Worm (Caenorhabditis elegans) whole organism, L4 larva: Measurements from ENCODE around the gene srg-64.
A peak's percentile ranks its signal among the peaks of the same experiment; 100 is the strongest.

Source experiments
- R02D3.7 ChIP-seq: fragments of 150-350 bp; sonication (generic microtip); optimal IDR thresholded peaks from 3 replicates; lab custom pipeline; 2014; ENCODE audit warnings: missing biosample characterization, missing genetic modification characterization
- T26A8.4 ChIP-seq: fragments of 200-800 bp; sonication (Bioruptor generic); IDR thresholded peaks from 2 replicates; pipeline ENCODE4 v1.3.6; 2022; ENCODE audit warnings: missing genetic modification characterization, missing compliant biosample characterization
- Y105C5A.15 ChIP-seq: fragments of 200-800 bp; sonication (Bioruptor generic); IDR thresholded peaks from 2 replicates; pipeline ENCODE4 v1.3.6; 2022; ENCODE audit warnings: missing genetic modification characterization, missing compliant biosample characterization
- Y48G9A.11 ChIP-seq: fragments of 200-800 bp; sonication (Bioruptor generic); IDR thresholded peaks from 2 replicates; pipeline ENCODE4 v1.3.6; 2022; ENCODE audit warnings: missing genetic modification reagents, missing genetic modification characterization, missing compliant biosample characterization
- aha-1 ChIP-seq: fragments of 150-350 bp; peaks from one replicate; lab custom pipeline; 2014; ENCODE audit warnings: missing biosample characterization, missing genetic modification characterization
- attf-4 ChIP-seq: sonication (generic microtip); optimal IDR thresholded peaks from 3 replicates; lab custom pipeline; 2017; ENCODE audit warnings: missing biosample characterization, missing genetic modification characterization
- ceh-20 ChIP-seq: fragments of 200-800 bp; sonication (Bioruptor generic); IDR thresholded peaks from 2 replicates; pipeline ENCODE4 v1.3.6; 2022; ENCODE audit warnings: missing genetic modification reagents, missing genetic modification characterization, missing compliant biosample characterization
- ceh-44 ChIP-seq: fragments of 200-800 bp; sonication (Bioruptor generic); IDR thresholded peaks from 2 replicates; pipeline ENCODE4 v1.3.6; 2022; ENCODE audit warnings: missing genetic modification reagents, missing genetic modification characterization, missing compliant biosample characterization
- ceh-82 ChIP-seq: sonication (generic microtip); optimal IDR thresholded peaks from 2 replicates; lab custom pipeline; 2017; ENCODE audit warnings: missing biosample characterization, missing genetic modification characterization
- cey-2 ChIP-seq: sonication (generic microtip); optimal IDR thresholded peaks from 3 replicates; lab custom pipeline; 2017; ENCODE audit warnings: missing genetic modification characterization, mild to moderate bottlenecking, missing compliant biosample characterization, antibody characterized with exemption, borderline replicate concordance; ENCODE audit not compliant: insufficient read depth
- ctbp-1 ChIP-seq: fragments of 200-800 bp; sonication (Bioruptor generic); IDR thresholded peaks from 2 replicates; pipeline ENCODE4 v1.3.6; 2022; ENCODE audit warnings: missing genetic modification reagents, missing genetic modification characterization, missing compliant biosample characterization
- daf-19 ChIP-seq: fragments of 200-800 bp; sonication (Bioruptor generic); conservative IDR thresholded peaks from 2 replicates; pipeline ENCODE4 v1.3.6; 2022; ENCODE audit warnings: missing genetic modification characterization, missing compliant biosample characterization
- daf-8 ChIP-seq: fragments of 200-800 bp; sonication (Bioruptor generic); IDR thresholded peaks from 2 replicates; pipeline ENCODE4 v1.3.6; 2022; ENCODE audit warnings: missing genetic modification characterization, missing compliant biosample characterization
- dpl-1 ChIP-seq: fragments of 150-350 bp; optimal IDR thresholded peaks from 2 replicates; lab custom pipeline; 2014; ENCODE audit warnings: missing biosample characterization, missing genetic modification reagents, missing genetic modification characterization
- dve-1 ChIP-seq: sonication (generic microtip); optimal IDR thresholded peaks from 2 replicates; lab custom pipeline; 2017; ENCODE audit warnings: antibody characterized with exemption, mild to moderate bottlenecking, missing genetic modification characterization, missing compliant biosample characterization; ENCODE audit not compliant: insufficient read depth
- gei-8 ChIP-seq: fragments of 200-800 bp; sonication (Bioruptor generic); optimal IDR thresholded peaks from 2 replicates; lab custom pipeline; 2018; ENCODE audit warnings: mild to moderate bottlenecking, missing genetic modification characterization, missing compliant biosample characterization
- hlh-11 ChIP-seq: fragments of 200-800 bp; sonication (Bioruptor generic); optimal IDR thresholded peaks from 2 replicates; lab custom pipeline; 2018; ENCODE audit warnings: mild to moderate bottlenecking, missing genetic modification characterization, missing compliant biosample characterization
- jun-1 ChIP-seq: fragments of 150-350 bp; optimal IDR thresholded peaks from 2 replicates; lab custom pipeline; 2014; ENCODE audit warnings: missing biosample characterization, missing genetic modification reagents, missing genetic modification characterization
- lin-1 ChIP-seq: fragments of 200-800 bp; sonication (Bioruptor generic); IDR thresholded peaks from 2 replicates; pipeline ENCODE4 v1.3.6; 2022; ENCODE audit warnings: missing genetic modification reagents, missing genetic modification characterization, missing compliant biosample characterization
- lin-29 ChIP-seq: fragments of 200-800 bp; sonication (Bioruptor generic); IDR thresholded peaks from 2 replicates; pipeline ENCODE4 v1.3.6; 2022; ENCODE audit warnings: missing genetic modification reagents, missing genetic modification characterization, missing compliant biosample characterization
- lsy-2 ChIP-seq, 2 experiments: fragments of 150-350 bp in 1 of 2; sonication (generic microtip) in 1 of 2; optimal IDR thresholded peaks; 2 replicates each; lab custom pipeline; 2014 to 2017; ENCODE audit warnings: missing biosample characterization in 2 of 2, missing genetic modification characterization in 2 of 2
- madf-5 ChIP-seq, 2 experiments: fragments of 200-800 bp; sonication (Bioruptor generic); IDR thresholded peaks; 2 replicates each; pipeline ENCODE4 v1.3.6; 2022; ENCODE audit warnings: missing compliant biosample characterization in 2 of 2, missing genetic modification characterization in 2 of 2
- madf-9 ChIP-seq: fragments of 200-800 bp; sonication (Bioruptor generic); conservative IDR thresholded peaks from 2 replicates; pipeline ENCODE4 v1.3.6; 2022; ENCODE audit warnings: missing genetic modification reagents, missing genetic modification characterization, missing compliant biosample characterization
- mep-1 ChIP-seq: fragments of 150-350 bp; sonication (generic microtip); optimal IDR thresholded peaks from 3 replicates; lab custom pipeline; 2014; ENCODE audit warnings: missing biosample characterization, missing genetic modification characterization
- mxl-2 ChIP-seq: fragments of 200-800 bp; sonication (Bioruptor generic); conservative IDR thresholded peaks from 2 replicates; pipeline ENCODE4 v1.3.6; 2022; ENCODE audit warnings: missing genetic modification reagents, missing genetic modification characterization, missing compliant biosample characterization
- mxl-3 ChIP-seq: fragments of 200-800 bp; sonication (Bioruptor generic); optimal IDR thresholded peaks from 2 replicates; lab custom pipeline; 2018; ENCODE audit warnings: mild to moderate bottlenecking, missing genetic modification characterization, missing compliant biosample characterization
- nhr-102 ChIP-seq: sonication (generic microtip); optimal IDR thresholded peaks from 2 replicates; lab custom pipeline; 2016; ENCODE audit warnings: mild to moderate bottlenecking, missing genetic modification characterization, moderate library complexity, missing compliant biosample characterization
- nhr-11 ChIP-seq: fragments of 150-350 bp; optimal IDR thresholded peaks from 2 replicates; lab custom pipeline; 2014; ENCODE audit warnings: missing biosample characterization, missing genetic modification characterization
- nhr-28 ChIP-seq: fragments of 150-350 bp; optimal IDR thresholded peaks from 2 replicates; lab custom pipeline; 2014; ENCODE audit warnings: missing biosample characterization, missing genetic modification characterization
- nhr-41 ChIP-seq: fragments of 200-800 bp; sonication (Bioruptor generic); IDR thresholded peaks from 2 replicates; pipeline ENCODE4 v1.3.6; 2022; ENCODE audit warnings: missing genetic modification reagents, missing genetic modification characterization, missing compliant biosample characterization
- nhr-42 ChIP-seq: fragments of 200-800 bp; sonication (Bioruptor generic); IDR thresholded peaks from 2 replicates; pipeline ENCODE4 v1.3.6; 2022; ENCODE audit warnings: missing genetic modification characterization, missing compliant biosample characterization
- nhr-48 ChIP-seq: sonication (generic microtip); optimal IDR thresholded peaks from 2 replicates; lab custom pipeline; 2016; ENCODE audit warnings: mild to moderate bottlenecking, missing genetic modification characterization, missing compliant biosample characterization
- nhr-6 ChIP-seq: fragments of 150-350 bp; optimal IDR thresholded peaks from 2 replicates; lab custom pipeline; 2014; ENCODE audit warnings: missing biosample characterization, missing genetic modification characterization
- pha-4 ChIP-seq, 2 experiments: fragments of 150-350 bp in 1 of 2; fragments of 200-800 bp in 1 of 2; sonication (Bioruptor generic) in 1 of 2; IDR thresholded peaks in 1 of 2; optimal IDR thresholded peaks in 1 of 2; 2 replicates each; pipeline versions ENCODE4 v1.3.6 to Lab custom; 2014 to 2022; ENCODE audit warnings: missing genetic modification characterization in 2 of 2, missing genetic modification reagents in 2 of 2, missing biosample characterization in 1 of 2, missing compliant biosample characterization in 1 of 2
- php-3 ChIP-seq: fragments of 200-800 bp; sonication (Bioruptor generic); IDR thresholded peaks from 2 replicates; pipeline ENCODE4 v1.3.6; 2022; ENCODE audit warnings: missing genetic modification reagents, missing genetic modification characterization, missing compliant biosample characterization
- rbr-2 ChIP-seq: sonication (generic microtip); optimal IDR thresholded peaks from 2 replicates; lab custom pipeline; 2016; ENCODE audit warnings: missing genotype, missing genetic modification characterization, missing compliant biosample characterization
- sdz-12 ChIP-seq: fragments of 200-800 bp; sonication (Bioruptor generic); optimal IDR thresholded peaks from 2 replicates; lab custom pipeline; 2018; ENCODE audit warnings: mild to moderate bottlenecking, missing genetic modification characterization, missing compliant biosample characterization
- skn-1 ChIP-seq: fragments of 150-350 bp; optimal IDR thresholded peaks from 2 replicates; lab custom pipeline; 2014; ENCODE audit warnings: missing biosample characterization, missing genetic modification characterization
- spr-3 ChIP-seq: fragments of 200-800 bp; sonication (Bioruptor generic); optimal IDR thresholded peaks from 2 replicates; lab custom pipeline; 2018; ENCODE audit warnings: mild to moderate bottlenecking, missing genetic modification characterization, missing compliant biosample characterization
- tra-1 ChIP-seq: fragments of 200-800 bp; sonication (Bioruptor generic); IDR thresholded peaks from 2 replicates; pipeline ENCODE4 v1.3.6; 2022; ENCODE audit warnings: missing genetic modification reagents, missing genetic modification characterization, missing compliant biosample characterization
- unc-130 ChIP-seq: sonication (generic microtip); optimal IDR thresholded peaks from 2 replicates; lab custom pipeline; 2016; ENCODE audit warnings: missing genetic modification reagents, missing genetic modification characterization, missing compliant biosample characterization
- unc-39 ChIP-seq: sonication (generic microtip); optimal IDR thresholded peaks from 2 replicates; lab custom pipeline; 2017; ENCODE audit warnings: missing biosample characterization, missing genetic modification characterization
- unc-62 ChIP-seq, 3 experiments: fragments of 150-350 bp in 1 of 3; sonication (generic microtip); optimal IDR thresholded peaks in 2 of 3; peaks in 1 of 3; 1 replicate in 1 of 3; 2 replicates in 2 of 3; lab custom pipeline; 2014 to 2017; ENCODE audit warnings: missing biosample characterization in 3 of 3, missing genetic modification characterization in 3 of 3, missing genetic modification reagents in 3 of 3, missing genotype in 1 of 3
- zag-1 ChIP-seq: fragments of 150-350 bp; optimal IDR thresholded peaks from 2 replicates; lab custom pipeline; 2014; ENCODE audit warnings: missing biosample characterization, missing genetic modification characterization
- zfp-2 ChIP-seq: sonication (generic microtip); optimal IDR thresholded peaks from 2 replicates; lab custom pipeline; 2016; ENCODE audit warnings: mild to moderate bottlenecking, missing genetic modification characterization, missing compliant biosample characterization
- zfp-3 ChIP-seq: fragments of 200-800 bp; sonication (Bioruptor generic); conservative IDR thresholded peaks from 2 replicates; pipeline ENCODE4 v1.3.6; 2022; ENCODE audit warnings: missing genetic modification reagents, missing genetic modification characterization, missing compliant biosample characterization
- ztf-11 ChIP-seq: fragments of 150-350 bp; optimal IDR thresholded peaks from 2 replicates; lab custom pipeline; 2014; ENCODE audit warnings: missing biosample characterization, missing genetic modification characterization
- ztf-7 ChIP-seq: fragments of 150-350 bp; optimal IDR thresholded peaks from 2 replicates; lab custom pipeline; 2014; ENCODE audit warnings: missing biosample characterization, missing genetic modification characterization

The srg-64 gene

DNA sequence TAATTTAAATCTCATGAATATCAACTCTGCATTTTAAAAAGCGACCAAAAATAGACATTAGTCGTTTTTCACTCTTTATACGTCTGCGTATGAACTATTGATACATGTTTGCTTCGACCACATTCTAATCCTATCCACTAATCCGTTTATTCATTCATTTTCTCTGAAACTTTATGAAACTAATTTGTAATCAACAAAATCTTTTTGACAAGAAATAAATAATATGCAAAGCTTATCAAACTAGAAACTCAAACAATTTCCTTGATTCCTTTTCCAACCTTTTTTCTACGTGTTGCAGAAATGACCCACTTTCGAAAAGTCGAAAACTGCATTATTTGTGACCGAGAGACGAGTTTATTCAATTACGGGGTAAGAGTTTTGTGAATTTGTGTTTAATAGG is 1.9 kb upstream of the srg-64 start, which contains the start of gene nhr-255 (continued):
- no peak for TF ChIP-seq ztf-11 (tag; lab: Kevin White, UChicago)

DNA sequence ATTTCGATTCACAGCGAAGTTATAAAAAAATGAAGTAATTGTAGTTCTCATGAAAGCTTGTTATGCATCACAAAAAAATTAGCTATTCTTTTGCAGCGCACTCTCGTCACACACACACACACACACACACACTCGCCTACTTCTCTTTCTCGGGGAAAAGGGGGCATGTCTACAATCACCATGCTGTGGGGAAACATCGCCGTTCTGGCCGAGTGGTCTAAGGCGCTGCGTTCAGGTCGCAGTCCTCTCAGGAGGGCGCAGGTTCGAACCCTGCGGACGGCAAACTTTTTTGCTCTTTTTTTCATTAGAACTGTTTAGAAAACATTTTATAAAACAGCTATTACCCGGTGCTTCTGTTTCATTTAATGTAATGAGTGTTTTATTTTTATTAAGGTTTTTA is 1.4 kb upstream of the srg-64 start:
- no peak for TF ChIP-seq zag-1
- TF ChIP-seq ctbp-1: peak; percentile 75
- peak; percentile 78 for TF ChIP-seq rbr-2
- TF ChIP-seq nhr-41 (GFP tag; lab: Robert Waterston, UW): 0 out of 2 replicates have a peak, but pooled peaks have one; percentile 40
- no peak for TF ChIP-seq spr-3 (GFP tag; lab: Kevin White, UChicago)
- no peak for TF ChIP-seq attf-4 (tag; lab: Kevin White, UChicago)
- TF ChIP-seq aha-1 (tag; lab: Kevin White, UChicago): no peak
- no peak for TF ChIP-seq skn-1 (tag; lab: Kevin White, UChicago)
- peak; percentile 31 for TF ChIP-seq ztf-7
- TF ChIP-seq nhr-6 (tag; lab: Kevin White, UChicago): peak; percentile 8
- TF ChIP-seq unc-130 (GFP tag; lab: Kevin White, UChicago): peak; percentile 21
- peak; percentile 4 for TF ChIP-seq mxl-3 (GFP tag; lab: Kevin White, UChicago)
- TF ChIP-seq cey-2 (tag; lab: Kevin White, UChicago): no peak
- peak; percentile 45; the same call in 1 of the 2 replicates for TF ChIP-seq lin-29 (GFP tag; lab: Robert Waterston, UW)
- no peak for TF ChIP-seq lsy-2 (tag; optimal IDR thresholded peaks at IDR 0.05; lab: Kevin White, UChicago)
- no peak for TF ChIP-seq unc-62 (GFP tag; optimal IDR thresholded peaks at IDR 0.05 in 1 of 2; lab: Kevin White, UChicago)
- TF ChIP-seq unc-62 (tag; optimal IDR thresholded peaks at IDR 0.05; lab: Kevin White, UChicago): no peak
- peak; percentile 41 for TF ChIP-seq nhr-48 (tag; lab: Kevin White, UChicago)
- TF ChIP-seq hlh-11 (tag; lab: Kevin White, UChicago): peak; percentile 74
- TF ChIP-seq T26A8.4: peak; percentile 83
- peak; percentile 82 for TF ChIP-seq madf-9 (GFP tag; lab: Robert Waterston, UW)
- TF ChIP-seq nhr-28 (tag; lab: Kevin White, UChicago): peak; percentile 39
- peak; percentile 30 for TF ChIP-seq nhr-11 (tag; lab: Kevin White, UChicago)
- TF ChIP-seq ceh-20: peak; percentile 84
- peak; percentile 89 for TF ChIP-seq ceh-44 (GFP tag; lab: Robert Waterston, UW)
- peak; percentile 94 for TF ChIP-seq pha-4 (GFP tag; IDR thresholded peaks at IDR 0.05; lab: Robert Waterston, UW)
- no peak for TF ChIP-seq pha-4 (tag; optimal IDR thresholded peaks at IDR 0.05; lab: Kevin White, UChicago)
- no peak for TF ChIP-seq ceh-82 (tag; lab: Kevin White, UChicago)
- peak; percentile 81; the same call in 1 of the 2 replicates for TF ChIP-seq daf-8 (GFP tag; lab: Robert Waterston, UW)
- 0 out of 2 replicates have a peak, but pooled peaks have one; percentile 40 for TF ChIP-seq php-3
- TF ChIP-seq zfp-3: no peak
- TF ChIP-seq unc-39 (tag; lab: Kevin White, UChicago): no peak
- TF ChIP-seq madf-5 (GFP tag; IDR thresholded peaks at IDR 0.05; lab: Robert Waterston, UW): peak; percentile 82 to 84; a peak in 3 of 4 replicates
- TF ChIP-seq daf-19: no peak
- TF ChIP-seq zfp-2: peak; percentile 17
- TF ChIP-seq nhr-102 (tag; lab: Kevin White, UChicago): peak; percentile 68
- no peak for TF ChIP-seq sdz-12 (GFP tag; lab: Kevin White, UChicago)
- peak; percentile 75 for TF ChIP-seq tra-1 (GFP tag; lab: Robert Waterston, UW)
- TF ChIP-seq Y105C5A.15: peak; percentile 86
- TF ChIP-seq mxl-2 (GFP tag; lab: Robert Waterston, UW): peak; percentile 70
- peak; percentile 83 for TF ChIP-seq nhr-42
- TF ChIP-seq lin-1: peak; percentile 58; the same call in 1 of the 2 replicates
- peak; percentile 67 for TF ChIP-seq Y48G9A.11 (GFP tag; lab: Robert Waterston, UW)
- TF ChIP-seq mep-1 (tag; lab: Kevin White, UChicago): peak; percentile 84
- TF ChIP-seq ztf-11 (tag; lab: Kevin White, UChicago): no peak
- no peak for TF ChIP-seq R02D3.7 (tag; lab: Kevin White, UChicago)
- peak; percentile 55 for TF ChIP-seq dve-1 (tag; lab: Kevin White, UChicago)
- no peak for TF ChIP-seq gei-8 (GFP tag; lab: Kevin White, UChicago)
- peak; percentile 1 for TF ChIP-seq dpl-1 (GFP tag; lab: Kevin White, UChicago)
- TF ChIP-seq jun-1: peak; percentile 43
